Worm (Caenorhabditis elegans) whole organism, early embryonic: ENCODE measurements around the gene Y17G7B.12.

Experiments used
- B0310.2 ChIP-seq: sonication (generic microtip); optimal IDR thresholded peaks from 2 replicates; lab custom pipeline; 2016; ENCODE audit warnings: mild to moderate bottlenecking, missing genetic modification characterization, missing compliant biosample characterization
- F13C5.2 ChIP-seq: sonication (generic microtip); optimal IDR thresholded peaks from 2 replicates; lab custom pipeline; 2017; ENCODE audit warnings: mild to moderate bottlenecking, missing genetic modification characterization, inconsistent platforms, missing compliant biosample characterization
- aly-1 ChIP-seq: sonication (generic microtip); optimal IDR thresholded peaks from 2 replicates; lab custom pipeline; 2016; ENCODE audit warnings: missing genetic modification characterization, missing compliant biosample characterization
- ceh-36 ChIP-seq: sonication (generic microtip); optimal IDR thresholded peaks from 2 replicates; lab custom pipeline; 2016; ENCODE audit warnings: missing genetic modification characterization, inconsistent platforms, missing compliant biosample characterization
- scrt-1 ChIP-seq: fragments of 200-800 bp; sonication (Bioruptor generic); IDR thresholded peaks from 2 replicates; pipeline ENCODE4 v1.3.6; 2022; ENCODE audit warnings: missing genetic modification characterization, missing compliant biosample characterization

DNA sequence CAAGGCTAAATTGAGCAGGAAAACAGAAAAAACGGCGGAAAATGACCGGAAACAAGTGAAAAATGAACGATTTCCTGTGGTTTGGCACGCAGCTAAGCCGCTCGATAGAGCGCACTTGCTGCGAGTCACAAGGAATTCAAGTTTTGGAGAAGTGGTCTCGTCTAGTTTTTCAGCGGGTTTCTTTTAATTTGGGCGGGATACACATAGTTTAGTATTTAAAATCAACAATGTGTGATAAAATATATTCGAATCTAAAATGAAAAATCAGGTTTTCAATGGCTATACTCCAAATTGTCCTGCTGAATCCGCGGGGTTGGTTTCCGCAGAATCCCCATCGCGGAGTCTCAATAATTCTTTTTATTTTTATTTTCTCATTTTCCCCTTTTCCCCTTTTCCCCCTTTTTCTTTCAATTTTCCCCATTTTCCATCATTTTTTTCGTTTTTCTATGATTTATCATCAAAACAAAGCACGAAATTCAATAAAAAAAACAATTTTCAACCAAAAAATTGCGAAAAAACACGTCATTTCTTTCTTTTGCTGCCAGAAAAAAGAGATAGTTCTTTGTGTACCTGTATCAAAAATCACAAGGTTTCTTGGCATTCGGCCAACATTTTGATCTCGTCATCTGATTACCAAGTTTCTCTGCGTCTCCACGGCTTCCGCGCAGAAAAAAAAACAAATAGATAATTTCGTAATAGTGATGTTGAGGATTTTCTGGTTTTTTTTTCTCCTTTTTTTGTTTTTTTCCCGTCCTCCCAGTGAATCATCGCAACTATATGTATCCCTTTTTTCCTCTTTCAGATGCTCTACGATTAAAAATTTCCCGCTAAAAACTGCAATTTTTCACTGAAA is 18.7 kb downstream of the Y17G7B.12 start, which contains the start of gene ippk-1:
- peak; percentile 71 for TF ChIP-seq F13C5.2 (tag; lab: Kevin White, UChicago)
- no peak for TF ChIP-seq aly-1 (tag; lab: Kevin White, UChicago)
- peak; percentile 68 for TF ChIP-seq B0310.2
- no peak for TF ChIP-seq ceh-36 (tag; lab: Kevin White, UChicago)
- TF ChIP-seq scrt-1 (GFP tag; lab: Robert Waterston, UW) = no peak
